Fruit fly (Drosophila melanogaster) whole organism, embryonic: ENCODE results near the gene Acp65Aa.

Experiments
- Abd-B ChIP-seq: fragments of 200-800 bp; sonication (Bioruptor generic); optimal IDR thresholded peaks from 2 replicates; lab custom pipeline; 2018; ENCODE audit warnings: missing biosample characterization, mild to moderate bottlenecking, missing genetic modification characterization, moderate library complexity
- Ada2b ChIP-seq: fragments of 200-800 bp; sonication (Bioruptor generic); IDR thresholded peaks from 2 replicates; pipeline ENCODE4 v1.3.6; 2022; ENCODE audit warnings: missing biosample characterization, missing genetic modification characterization
- BEAF-32 ChIP-seq: fragments of 200-800 bp; sonication (Bioruptor generic); optimal IDR thresholded peaks from 3 replicates; lab custom pipeline; 2017; ENCODE audit warnings: missing biosample characterization, missing genetic modification characterization, mild to moderate bottlenecking, moderate library complexity, missing genetic modification reagents
- CG10979 ChIP-seq: fragments of 200-800 bp; sonication (Bioruptor generic); optimal IDR thresholded peaks from 2 replicates; lab custom pipeline; 2018; ENCODE audit warnings: missing biosample characterization, mild to moderate bottlenecking, missing genetic modification characterization, moderate library complexity
- CG12155 ChIP-seq: fragments of 200-800 bp; sonication (Bioruptor generic); optimal IDR thresholded peaks from 3 replicates; lab custom pipeline; 2016; ENCODE audit warnings: missing biosample characterization, missing genetic modification characterization
- CG12942 ChIP-seq: fragments of 200-800 bp; sonication (Bioruptor generic); optimal IDR thresholded peaks from 3 replicates; lab custom pipeline; 2016; ENCODE audit warnings: missing biosample characterization, missing genetic modification characterization
- CG13624 ChIP-seq: fragments of 200-800 bp; sonication (Bioruptor generic); optimal IDR thresholded peaks from 2 replicates; lab custom pipeline; 2016; ENCODE audit warnings: missing biosample characterization, missing genetic modification characterization
- CG16863 ChIP-seq: fragments of 200-800 bp; sonication (Bioruptor generic); optimal IDR thresholded peaks from 3 replicates; lab custom pipeline; 2016; ENCODE audit warnings: missing biosample characterization, missing genetic modification characterization
- CG1792 ChIP-seq: fragments of 200-800 bp; sonication (Bioruptor generic); optimal IDR thresholded peaks from 2 replicates; lab custom pipeline; 2016; ENCODE audit warnings: missing biosample characterization, missing genetic modification characterization
- CG18599 ChIP-seq: fragments of 200-800 bp; sonication (Bioruptor generic); optimal IDR thresholded peaks from 3 replicates; lab custom pipeline; 2017; ENCODE audit warnings: missing biosample characterization, missing genetic modification characterization, mild to moderate bottlenecking, moderate library complexity, missing genetic modification reagents
- CG30403 ChIP-seq: fragments of 200-800 bp; sonication (Bioruptor generic); optimal IDR thresholded peaks from 3 replicates; lab custom pipeline; 2016; ENCODE audit warnings: missing biosample characterization, missing genetic modification characterization
- CG3065 ChIP-seq: fragments of 200-800 bp; sonication (Bioruptor generic); optimal IDR thresholded peaks from 2 replicates; lab custom pipeline; 2016; ENCODE audit warnings: missing biosample characterization, missing genetic modification characterization
- CG43689 ChIP-seq: fragments of 200-800 bp; sonication (Bioruptor generic); IDR thresholded peaks from 2 replicates; pipeline ENCODE4 v1.3.6; 2022; ENCODE audit warnings: missing biosample characterization, missing genetic modification characterization
- CG4707 ChIP-seq: fragments of 200-800 bp; sonication (Bioruptor generic); optimal IDR thresholded peaks from 2 replicates; lab custom pipeline; 2018; ENCODE audit warnings: missing biosample characterization, mild to moderate bottlenecking, missing genetic modification characterization, moderate library complexity
- CG5953 ChIP-seq: fragments of 200-800 bp; sonication (Bioruptor generic); IDR thresholded peaks from 2 replicates; pipeline ENCODE4 v1.3.6; 2022; ENCODE audit warnings: missing biosample characterization, missing genetic modification characterization
- CG6689 ChIP-seq: fragments of 200-800 bp; sonication (Bioruptor generic); IDR thresholded peaks from 2 replicates; pipeline ENCODE4 v1.3.6; 2022; ENCODE audit warnings: missing biosample characterization, missing genetic modification characterization
- CG7786 ChIP-seq: fragments of 200-800 bp; sonication (Bioruptor generic); optimal IDR thresholded peaks from 2 replicates; lab custom pipeline; 2016; ENCODE audit warnings: missing biosample characterization, missing genetic modification characterization
- CG7963 ChIP-seq: fragments of 200-800 bp; sonication (Bioruptor generic); IDR thresholded peaks from 3 replicates; pipeline ENCODE4 v1.3.6; 2022; ENCODE audit warnings: missing biosample characterization, missing genetic modification characterization; ENCODE audit not compliant: partially characterized antibody
- CG7987 ChIP-seq: fragments of 200-800 bp; sonication (Bioruptor generic); optimal IDR thresholded peaks from 2 replicates; lab custom pipeline; 2018; ENCODE audit warnings: missing biosample characterization, mild to moderate bottlenecking, missing genetic modification characterization, moderate library complexity
- CG8478 ChIP-seq: fragments of >200 bp; optimal IDR thresholded peaks from 2 replicates; lab custom pipeline; 2018
- CG9727 ChIP-seq: fragments of 200-800 bp; sonication (Bioruptor generic); optimal IDR thresholded peaks from 3 replicates; lab custom pipeline; 2017; ENCODE audit warnings: missing biosample characterization, mild to moderate bottlenecking, missing genetic modification characterization
- CHES-1-like ChIP-seq: fragments of 200-800 bp; sonication (Bioruptor generic); optimal IDR thresholded peaks from 2 replicates; lab custom pipeline; 2016; ENCODE audit warnings: missing biosample characterization, missing genetic modification characterization
- Dad ChIP-seq: fragments of 200-800 bp; sonication (Bioruptor generic); optimal IDR thresholded peaks from 3 replicates; lab custom pipeline; 2016; ENCODE audit warnings: missing biosample characterization, missing genetic modification characterization
- H2.0 ChIP-seq: fragments of 200-800 bp; sonication (Bioruptor generic); IDR thresholded peaks from 2 replicates; pipeline ENCODE4 v1.3.6; 2022; ENCODE audit warnings: missing biosample characterization, missing genetic modification characterization
- HLH54F ChIP-seq: fragments of 200-800 bp; sonication (Bioruptor generic); optimal IDR thresholded peaks from 3 replicates; lab custom pipeline; 2016; ENCODE audit warnings: missing biosample characterization, missing genetic modification characterization
- Lhr ChIP-seq: fragments of 200-800 bp; sonication (Bioruptor generic); optimal IDR thresholded peaks from 3 replicates; lab custom pipeline; 2017; ENCODE audit warnings: mild to moderate bottlenecking, missing biosample characterization, missing genetic modification reagents, missing genetic modification characterization
- NFAT ChIP-seq: fragments of 200-800 bp; sonication (Bioruptor generic); IDR thresholded peaks from 2 replicates; pipeline ENCODE4 v1.3.6; 2022; ENCODE audit warnings: missing biosample characterization, missing genetic modification characterization
- NfI ChIP-seq: fragments of 200-800 bp; sonication (Bioruptor generic); optimal IDR thresholded peaks from 3 replicates; lab custom pipeline; 2018; ENCODE audit warnings: missing biosample characterization, mild to moderate bottlenecking, missing genetic modification characterization, moderate library complexity
- Sox102F ChIP-seq: fragments of 200-800 bp; sonication (Bioruptor generic); optimal IDR thresholded peaks from 2 replicates; lab custom pipeline; 2018; ENCODE audit warnings: missing biosample characterization, mild to moderate bottlenecking, missing genetic modification characterization, moderate library complexity
- Ssrp ChIP-seq: fragments of 200-800 bp; sonication (Bioruptor generic); optimal IDR thresholded peaks from 2 replicates; lab custom pipeline; 2018; ENCODE audit warnings: missing biosample characterization, mild to moderate bottlenecking, missing genetic modification characterization, moderate library complexity
- Tbp ChIP-seq: fragments of >200 bp; optimal IDR thresholded peaks from 2 replicates; lab custom pipeline; 2018; ENCODE audit warnings: missing biosample characterization, missing genetic modification characterization
- az2 ChIP-seq: fragments of 200-800 bp; sonication (Bioruptor generic); optimal IDR thresholded peaks from 3 replicates; lab custom pipeline; 2016; ENCODE audit warnings: missing biosample characterization, missing genetic modification characterization
- bigmax ChIP-seq: fragments of 200-800 bp; sonication (Bioruptor generic); optimal IDR thresholded peaks from 2 replicates; lab custom pipeline; 2018; ENCODE audit warnings: missing biosample characterization, mild to moderate bottlenecking, missing genetic modification characterization
- chinmo ChIP-seq: fragments of 200-800 bp; sonication (Bioruptor generic); IDR thresholded peaks from 4 replicates; pipeline ENCODE4 v1.3.6; 2022; ENCODE audit warnings: missing biosample characterization, missing genetic modification characterization; ENCODE audit not compliant: partially characterized antibody
- dati ChIP-seq: fragments of 200-800 bp; sonication (Bioruptor generic); IDR thresholded peaks from 2 replicates; pipeline ENCODE4 v1.3.6; 2022; ENCODE audit warnings: missing biosample characterization, missing genetic modification characterization
- dm ChIP-seq: fragments of 200-800 bp; sonication (Bioruptor generic); optimal IDR thresholded peaks from 3 replicates; lab custom pipeline; 2016; ENCODE audit warnings: missing biosample characterization, missing genetic modification characterization
- dpn ChIP-seq, 2 experiments: fragments of 200-800 bp; sonication (Bioruptor generic); optimal IDR thresholded peaks; 3 replicates each; lab custom pipeline; 2016; ENCODE audit warnings: missing biosample characterization in 2 of 2, missing genetic modification characterization in 2 of 2
- gce ChIP-seq: fragments of 200-800 bp; sonication (Bioruptor generic); IDR thresholded peaks from 3 replicates; pipeline ENCODE4 v1.3.6; 2022; ENCODE audit warnings: missing biosample characterization, missing genetic modification characterization
- hth ChIP-seq: fragments of >200 bp; optimal IDR thresholded peaks from 2 replicates; lab custom pipeline; 2017; ENCODE audit warnings: inconsistent platforms
- kah ChIP-seq: fragments of 200-800 bp; sonication (Bioruptor generic); optimal IDR thresholded peaks from 2 replicates; lab custom pipeline; 2018; ENCODE audit warnings: missing biosample characterization, mild to moderate bottlenecking, missing genetic modification characterization
- kni ChIP-seq: fragments of 200-800 bp; sonication (Bioruptor generic); optimal IDR thresholded peaks from 3 replicates; lab custom pipeline; 2017; ENCODE audit warnings: mild to moderate bottlenecking, missing biosample characterization, missing genetic modification reagents, missing genetic modification characterization
- lab ChIP-seq: fragments of 200-800 bp; sonication (Bioruptor generic); optimal IDR thresholded peaks from 3 replicates; lab custom pipeline; 2017; ENCODE audit warnings: missing biosample characterization, missing genetic modification characterization, mild to moderate bottlenecking, moderate library complexity, missing genetic modification reagents
- run ChIP-seq: fragments of 200-800 bp; sonication (Bioruptor generic); optimal IDR thresholded peaks from 3 replicates; lab custom pipeline; 2018; ENCODE audit warnings: missing biosample characterization, mild to moderate bottlenecking, missing genetic modification characterization
- sob ChIP-seq: fragments of 200-800 bp; sonication (Bioruptor generic); IDR thresholded peaks from 2 replicates; pipeline ENCODE4 v1.3.6; 2022; ENCODE audit warnings: missing biosample characterization, missing genetic modification characterization
- sr ChIP-seq: fragments of 200-800 bp; sonication (Bioruptor generic); IDR thresholded peaks from 3 replicates; pipeline ENCODE4 v1.3.6; 2022; ENCODE audit warnings: missing biosample characterization, missing genetic modification characterization
- stc ChIP-seq: fragments of 200-800 bp; sonication (Bioruptor generic); IDR thresholded peaks from 2 replicates; pipeline ENCODE4 v1.3.6; 2022; ENCODE audit warnings: missing biosample characterization, missing genetic modification characterization
- tio ChIP-seq: fragments of 200-800 bp; sonication (Bioruptor generic); optimal IDR thresholded peaks from 2 replicates; lab custom pipeline; 2017; ENCODE audit warnings: missing biosample characterization, missing genetic modification characterization, inconsistent platforms
- usp ChIP-seq: fragments of >200 bp; optimal IDR thresholded peaks from 2 replicates; lab custom pipeline; 2017; ENCODE audit warnings: missing biosample characterization, missing genetic modification characterization
- vvl ChIP-seq: fragments of 200-800 bp; sonication (Bioruptor generic); IDR thresholded peaks from 2 replicates; pipeline ENCODE4 v1.3.6; 2022; ENCODE audit warnings: missing biosample characterization, missing genetic modification characterization
- wor ChIP-seq: fragments of 200-800 bp; sonication (Bioruptor generic); IDR thresholded peaks from 2 replicates; pipeline ENCODE4 v1.3.6; 2022; ENCODE audit warnings: missing biosample characterization, missing genetic modification characterization

Acp65Aa gene

dm6 chr3L:6124616-6125408 is 27.7 kb downstream of the Acp65Aa start:
- TF ChIP-seq stc (GFP tag; lab: Robert Waterston, UW) (peak; percentile 89), lab (GFP tag; lab: Kevin White, UChicago) (peak; percentile 94), bigmax (GFP tag; lab: Kevin White, UChicago) (peak; percentile 68), CG6689 (GFP tag; lab: Robert Waterston, UW) (peak; percentile 66), CG7987 (GFP tag; lab: Kevin White, UChicago) (peak; percentile 94), CG7963 (GFP tag; lab: Robert Waterston, UW) (no peak), CG18599 (peak; percentile 79), usp (GFP tag; lab: Kevin White, UChicago) (no peak), az2 (GFP tag; lab: Kevin White, UChicago) (peak; percentile 32), HLH54F (GFP tag; lab: Kevin White, UChicago) (no peak), BEAF-32 (peak; percentile 28), CG12155 (GFP tag; lab: Kevin White, UChicago) (peak; percentile 59), NfI (peak; percentile 90), Tbp (GFP tag; lab: Kevin White, UChicago) (no peak), kni (peak; percentile 83), Abd-B (peak; percentile 5), CG43689 (GFP tag; lab: Robert Waterston, UW) (peak; percentile 71), Ssrp (peak; percentile 13), vvl (GFP tag; lab: Robert Waterston, UW) (peak; percentile 96), dati (GFP tag; lab: Robert Waterston, UW) (peak; percentile 83), CG3065 (GFP tag; lab: Kevin White, UChicago) (no peak), CG10979 (peak; percentile 70), kah (GFP tag; lab: Kevin White, UChicago) (peak; percentile 64), dm (GFP tag; lab: Kevin White, UChicago) (peak; percentile 5), Lhr (peak; percentile 68), chinmo (GFP tag; lab: Robert Waterston, UW) (no peak), CG9727 (GFP tag; lab: Kevin White, UChicago) (peak; percentile 71), tio (GFP tag; lab: Kevin White, UChicago) (peak; percentile 50), CG1792 (GFP tag; lab: Kevin White, UChicago) (peak; percentile 56), CG30403 (peak; percentile 53), Ada2b (GFP tag; lab: Robert Waterston, UW) (peak; percentile 69; the same call in 1 of the 2 replicates), H2.0 (GFP tag; lab: Robert Waterston, UW) (peak; percentile 58; the same call in 1 of the 2 replicates), NFAT (GFP tag; lab: Robert Waterston, UW) (peak; percentile 89), CG16863 (GFP tag; lab: Kevin White, UChicago) (peak; percentile 25), Dad (GFP tag; lab: Kevin White, UChicago) (peak; percentile 81), CG13624 (GFP tag; lab: Kevin White, UChicago) (peak; percentile 13), dpn (GFP tag; optimal IDR thresholded peaks at IDR 0.05; lab: Kevin White, UChicago) (peak; percentile 38 to 91), CG12942 (GFP tag; lab: Kevin White, UChicago) (no peak), CG4707 (peak; percentile 83), CG8478 (no peak), CHES-1-like (peak; percentile 33), wor (GFP tag; lab: Robert Waterston, UW) (peak; percentile 18; the same call in 1 of the 2 replicates), CG7786 (GFP tag; lab: Kevin White, UChicago) (no peak), Sox102F (GFP tag; lab: Kevin White, UChicago) (peak; percentile 26), gce (GFP tag; lab: Robert Waterston, UW) (peak; percentile 94), sr (GFP tag; lab: Robert Waterston, UW) (peak; percentile 93), run (tag; lab: Kevin White, UChicago) (no peak), hth (no peak), sob (GFP tag; lab: Robert Waterston, UW) (peak; percentile 87), CG5953 (GFP tag; lab: Robert Waterston, UW) (peak; percentile 79)
